Fruit fly (Drosophila melanogaster): Measurements from ENCODE around the gene CG3226.

Gene CG3226

dm6 chrX:6661880-6662279, 7.8 kb upstream of the CG3226 start (continued):
- TF ChIP-seq CG14441 (GFP tag; IDR thresholded peaks at IDR 0.05) (peak; percentile 43; the same call in 1 of the 2 replicates), nom (GFP tag; optimal IDR thresholded peaks at IDR 0.05) (peak; percentile 3), CG17359 (tag; optimal IDR thresholded peaks at IDR 0.05) (peak; percentile 5), corto (GFP tag; optimal IDR thresholded peaks at IDR 0.05) (no peak), H15 (GFP tag; IDR thresholded peaks at IDR 0.05) (0 out of 3 replicates have a peak, but pooled peaks have one; percentile 8), tio (GFP tag; optimal IDR thresholded peaks at IDR 0.05) (no peak), CG2678 (tag; optimal IDR thresholded peaks at IDR 0.05) (no peak), CG8478 (optimal IDR thresholded peaks at IDR 0.05) (no peak), run (tag; optimal IDR thresholded peaks at IDR 0.05) (no peak), CG4707 (GFP tag; optimal IDR thresholded peaks at IDR 0.05) (no peak), fd64A (GFP tag; optimal IDR thresholded peaks at IDR 0.05) (no peak), fu2 (GFP tag; optimal IDR thresholded peaks at IDR 0.05) (no peak), CG6813 (GFP tag; optimal IDR thresholded peaks at IDR 0.05) (no peak), Max (GFP tag; optimal IDR thresholded peaks at IDR 0.05) (no peak), chif (GFP tag; optimal IDR thresholded peaks at IDR 0.05) (no peak), ara (GFP tag; IDR thresholded peaks at IDR 0.05) (no peak), CG16815 (GFP tag; optimal IDR thresholded peaks at IDR 0.05) (no peak), kay (GFP tag; optimal IDR thresholded peaks at IDR 0.05) (no peak), Nf-YA (GFP tag; IDR thresholded peaks at IDR 0.05) (0 out of 2 replicates have a peak, but pooled peaks have one; percentile 11), Hmr (GFP tag; optimal IDR thresholded peaks at IDR 0.05) (no peak), CG12219 (GFP tag; optimal IDR thresholded peaks at IDR 0.05) (no peak), CG12236 (GFP tag; optimal IDR thresholded peaks at IDR 0.05) (no peak), NC2α (GFP tag; optimal IDR thresholded peaks at IDR 0.05) (no peak), CG12744 (GFP tag; optimal IDR thresholded peaks at IDR 0.05) (no peak), grau (tag; optimal IDR thresholded peaks at IDR 0.05) (no peak), Blimp-1 (GFP tag; optimal IDR thresholded peaks at IDR 0.05) (no peak), CG15514 (GFP tag; optimal IDR thresholded peaks at IDR 0.05) (no peak), schlank (tag; optimal IDR thresholded peaks at IDR 0.05) (no peak), CoRest (tag; optimal IDR thresholded peaks at IDR 0.05) (no peak), CG12769 (tag; optimal IDR thresholded peaks at IDR 0.05) (peak; percentile 17), tin (GFP tag; optimal IDR thresholded peaks at IDR 0.05) (no peak), CG2889 (GFP tag; IDR thresholded peaks at IDR 0.05) (no peak), CG9876 (GFP tag; optimal IDR thresholded peaks at IDR 0.05) (no peak), CG14014 (GFP tag; IDR thresholded peaks at IDR 0.05) (no peak), Pdp1 (GFP tag; optimal IDR thresholded peaks at IDR 0.05) (peak in 1 of 2 experiments; percentile 51), dysf (GFP tag; IDR thresholded peaks at IDR 0.05) (peak; percentile 16; the same call in 1 of the 3 replicates)

- TF ChIP-seq zfh2 (GFP tag; optimal IDR thresholded peaks at IDR 0.05) (no peak), CG4404 (GFP tag; IDR thresholded peaks at IDR 0.05) (no peak), fd64A (GFP tag; optimal IDR thresholded peaks at IDR 0.05) (no peak), pita (GFP tag; optimal IDR thresholded peaks at IDR 0.05) (no peak), CG42726 (GFP tag; IDR thresholded peaks at IDR 0.05; ENCODE audit: partially characterized antibody) (no peak), CG6175 (GFP tag; IDR thresholded peaks at IDR 0.05) (no peak), CG1024 (GFP tag; IDR thresholded peaks at IDR 0.05) (no peak), CG13287 (GFP tag; IDR thresholded peaks at IDR 0.05; ENCODE audit: partially characterized antibody) (peak; percentile 56), CG12659 (GFP tag; optimal IDR thresholded peaks at IDR 0.05) (peak; percentile 50), Sry-δ (GFP tag; optimal IDR thresholded peaks at IDR 0.05) (peak; percentile 80), CG10366 (GFP tag; IDR thresholded peaks at IDR 0.05) (no peak), CG11456 (GFP tag; IDR thresholded peaks at IDR 0.05) (no peak), esg (GFP tag; conservative IDR thresholded peaks at IDR 0.05) (no peak), CG12071 (GFP tag; optimal IDR thresholded peaks at IDR 0.05) (no peak), cg (GFP tag; optimal IDR thresholded peaks at IDR 0.05) (no peak), ara (GFP tag; IDR thresholded peaks at IDR 0.05) (no peak), Abd-B (GFP tag; optimal IDR thresholded peaks at IDR 0.05) (no peak), Optix (GFP tag; IDR thresholded peaks at IDR 0.05) (no peak), CG8281 (tag; optimal IDR thresholded peaks at IDR 0.05) (no peak)
Observed at dm6 chrX:6661392-6661837, 7.4 kb upstream of the CG3226 start, which contains the start of the genes CG3224 and Ctr1A. Gene CG3224 (minus strand): TSS chrX:6661462. Gene Ctr1A (plus strand): TSS chrX:6661647.

All from whole organism, embryonic.